Worm (Caenorhabditis elegans) whole organism, L4 larva: ENCODE results near the gene nhr-103.

Source experiments
- F37D6.2 ChIP-seq: sonication (generic microtip); optimal IDR thresholded peaks from 2 replicates; lab custom pipeline; 2016; ENCODE audit warnings: mild to moderate bottlenecking, missing genetic modification characterization, missing compliant biosample characterization
- dmd-8 ChIP-seq: fragments of 200-800 bp; sonication (Bioruptor generic); IDR thresholded peaks from 2 replicates; pipeline ENCODE4 v1.3.6; 2022; ENCODE audit warnings: missing genetic modification characterization, missing compliant biosample characterization
- fkh-10 ChIP-seq: fragments of 150-350 bp; optimal IDR thresholded peaks from 2 replicates; lab custom pipeline; 2014; ENCODE audit warnings: missing biosample characterization, missing genetic modification reagents, missing genetic modification characterization
- mep-1 ChIP-seq: fragments of 150-350 bp; sonication (generic microtip); optimal IDR thresholded peaks from 3 replicates; lab custom pipeline; 2014; ENCODE audit warnings: missing biosample characterization, missing genetic modification characterization
- sdz-12 ChIP-seq: fragments of 200-800 bp; sonication (Bioruptor generic); optimal IDR thresholded peaks from 2 replicates; lab custom pipeline; 2018; ENCODE audit warnings: mild to moderate bottlenecking, missing genetic modification characterization, missing compliant biosample characterization
- unc-62 ChIP-seq, 3 experiments: fragments of 150-350 bp in 1 of 3; sonication (generic microtip); optimal IDR thresholded peaks in 2 of 3; peaks in 1 of 3; 1 replicate in 1 of 3; 2 replicates in 2 of 3; lab custom pipeline; 2014 to 2017; ENCODE audit warnings: missing biosample characterization in 3 of 3, missing genetic modification characterization in 3 of 3, missing genetic modification reagents in 3 of 3, missing genotype in 1 of 3

ce11 chrV:2242630-2243029, 17.4 kb downstream of the nhr-103 start, which contains the start of gene cyp-33C3:
- TF ChIP-seq dmd-8 = no peak
- TF ChIP-seq mep-1 (tag; lab: Kevin White, UChicago) = no peak
- no peak for TF ChIP-seq unc-62 (GFP tag; optimal IDR thresholded peaks at IDR 0.05 in 1 of 2; lab: Kevin White, UChicago)
- no peak for TF ChIP-seq unc-62 (tag; optimal IDR thresholded peaks at IDR 0.05; lab: Kevin White, UChicago)
- no peak for TF ChIP-seq fkh-10 (GFP tag; lab: Kevin White, UChicago)
- TF ChIP-seq F37D6.2 (tag; lab: Kevin White, UChicago) = no peak
- TF ChIP-seq sdz-12 = no peak
